Fruit fly (Drosophila melanogaster) whole organism, embryonic: ENCODE results near the gene CG4291.

ENCODE experiments used
- Adf1 ChIP-seq: fragments of 200-800 bp; sonication (Bioruptor generic); IDR thresholded peaks from 2 replicates; pipeline ENCODE4 v1.3.6; 2022; ENCODE audit warnings: missing biosample characterization, missing genetic modification characterization
- Asciz ChIP-seq: fragments of 200-800 bp; sonication (Bioruptor generic); optimal IDR thresholded peaks from 2 replicates; lab custom pipeline; 2017; ENCODE audit warnings: missing biosample characterization, mild to moderate bottlenecking, missing genetic modification characterization, missing genetic modification reagents
- B-H2 ChIP-seq: fragments of 200-800 bp; sonication (Bioruptor generic); optimal IDR thresholded peaks from 2 replicates; lab custom pipeline; 2018; ENCODE audit warnings: missing biosample characterization, mild to moderate bottlenecking, missing genetic modification characterization
- CG10321 ChIP-seq: fragments of 200-800 bp; sonication (Bioruptor generic); IDR thresholded peaks from 2 replicates; pipeline ENCODE4 v1.3.6; 2022; ENCODE audit warnings: missing biosample characterization, missing genetic modification characterization
- CG12071 ChIP-seq: fragments of 200-800 bp; sonication (Bioruptor generic); optimal IDR thresholded peaks from 3 replicates; lab custom pipeline; 2018; ENCODE audit warnings: missing biosample characterization, mild to moderate bottlenecking, missing genetic modification characterization
- CG13287 ChIP-seq: fragments of 200-800 bp; sonication (Bioruptor generic); IDR thresholded peaks from 2 replicates; pipeline ENCODE4 v1.3.6; 2022; ENCODE audit warnings: missing biosample characterization, missing genetic modification characterization; ENCODE audit not compliant: partially characterized antibody
- CG13775 ChIP-seq: fragments of 200-800 bp; sonication (Bioruptor generic); optimal IDR thresholded peaks from 3 replicates; lab custom pipeline; 2017; ENCODE audit warnings: missing biosample characterization, mild to moderate bottlenecking, missing genetic modification characterization
- CG13894 ChIP-seq: fragments of 200-800 bp; sonication (Bioruptor generic); optimal IDR thresholded peaks from 3 replicates; lab custom pipeline; 2018; ENCODE audit warnings: missing biosample characterization, mild to moderate bottlenecking, missing genetic modification characterization, moderate library complexity
- CG15073 ChIP-seq: fragments of 200-800 bp; sonication (Bioruptor generic); optimal IDR thresholded peaks from 2 replicates; lab custom pipeline; 2016; ENCODE audit warnings: missing biosample characterization, missing genetic modification characterization
- CG17361 ChIP-seq: fragments of 200-800 bp; sonication (Bioruptor generic); IDR thresholded peaks from 3 replicates; pipeline ENCODE4 v1.3.6; 2022; ENCODE audit warnings: missing biosample characterization, missing genetic modification characterization
- CG1832 ChIP-seq: fragments of 200-800 bp; sonication (Bioruptor generic); optimal IDR thresholded peaks from 2 replicates; lab custom pipeline; 2017; ENCODE audit warnings: missing biosample characterization, mild to moderate bottlenecking, missing genetic modification characterization, inconsistent platforms
- CG3163 ChIP-seq: fragments of 200-800 bp; sonication (Bioruptor generic); optimal IDR thresholded peaks from 3 replicates; lab custom pipeline; 2016; ENCODE audit warnings: missing biosample characterization, missing genetic modification characterization
- CG4707 ChIP-seq: fragments of 200-800 bp; sonication (Bioruptor generic); optimal IDR thresholded peaks from 2 replicates; lab custom pipeline; 2018; ENCODE audit warnings: missing biosample characterization, mild to moderate bottlenecking, missing genetic modification characterization, moderate library complexity
- CG7745 ChIP-seq: fragments of 200-800 bp; sonication (Bioruptor generic); optimal IDR thresholded peaks from 2 replicates; lab custom pipeline; 2018; ENCODE audit warnings: missing biosample characterization, mild to moderate bottlenecking, missing genetic modification characterization, moderate library complexity
- CG7987 ChIP-seq: fragments of 200-800 bp; sonication (Bioruptor generic); optimal IDR thresholded peaks from 2 replicates; lab custom pipeline; 2018; ENCODE audit warnings: missing biosample characterization, mild to moderate bottlenecking, missing genetic modification characterization, moderate library complexity
- CG9215 ChIP-seq: fragments of 200-800 bp; sonication (Bioruptor generic); IDR thresholded peaks from 2 replicates; pipeline ENCODE4 v1.3.6; 2022; ENCODE audit warnings: missing biosample characterization, missing genetic modification characterization
- CG9797 ChIP-seq: fragments of 200-800 bp; sonication (Bioruptor generic); optimal IDR thresholded peaks from 3 replicates; lab custom pipeline; 2018; ENCODE audit warnings: missing biosample characterization, mild to moderate bottlenecking, missing genetic modification characterization
- Camta ChIP-seq: fragments of 200-800 bp; sonication (Bioruptor generic); optimal IDR thresholded peaks from 2 replicates; lab custom pipeline; 2016; ENCODE audit warnings: missing biosample characterization, missing genetic modification characterization
- D ChIP-seq, 2 experiments: fragments of 200-800 bp in 1 of 2; fragments of >200 bp in 1 of 2; sonication (Bioruptor generic) in 1 of 2; optimal IDR thresholded peaks; 2 replicates in 1 of 2; 3 replicates in 1 of 2; lab custom pipeline; 2017; ENCODE audit warnings: mild to moderate bottlenecking in 1 of 2, missing biosample characterization in 1 of 2, missing genetic modification characterization in 1 of 2, missing genetic modification reagents in 1 of 2
- D19A ChIP-seq: fragments of 200-800 bp; optimal IDR thresholded peaks from 3 replicates; lab custom pipeline; 2019; ENCODE audit warnings: missing biosample characterization, mild to moderate bottlenecking, missing genetic modification characterization, moderate library complexity
- Dp ChIP-seq: fragments of 200-800 bp; sonication (Bioruptor generic); optimal IDR thresholded peaks from 2 replicates; lab custom pipeline; 2018; ENCODE audit warnings: missing biosample characterization, mild to moderate bottlenecking, missing genetic modification characterization, moderate library complexity
- E2f2 ChIP-seq: fragments of 200-800 bp; sonication (Bioruptor generic); IDR thresholded peaks from 2 replicates; pipeline ENCODE4 v1.3.6; 2022; ENCODE audit warnings: missing biosample characterization, missing genetic modification characterization
- Hmr ChIP-seq: fragments of 200-800 bp; sonication (Bioruptor generic); optimal IDR thresholded peaks from 3 replicates; lab custom pipeline; 2017; ENCODE audit warnings: mild to moderate bottlenecking, missing biosample characterization, missing genetic modification reagents, missing genetic modification characterization
- Hmx ChIP-seq: fragments of 200-800 bp; sonication (Bioruptor generic); optimal IDR thresholded peaks from 2 replicates; lab custom pipeline; 2016; ENCODE audit warnings: missing biosample characterization, missing genetic modification characterization
- Med ChIP-seq: fragments of 200-800 bp; sonication (Bioruptor generic); peaks from one replicate; lab custom pipeline; 2016; ENCODE audit warnings: missing biosample characterization, missing genetic modification characterization, mild to moderate bottlenecking, inconsistent platforms, moderate library complexity
- NC2α ChIP-seq: fragments of 200-800 bp; sonication (Bioruptor generic); optimal IDR thresholded peaks from 2 replicates; lab custom pipeline; 2016; ENCODE audit warnings: missing biosample characterization, missing genetic modification characterization
- Nf-YA ChIP-seq: fragments of 200-800 bp; sonication (Bioruptor generic); IDR thresholded peaks from 2 replicates; pipeline ENCODE4 v1.3.6; 2022; ENCODE audit warnings: missing biosample characterization, missing genetic modification characterization
- Nf-YB ChIP-seq: fragments of 200-800 bp; sonication (Bioruptor generic); optimal IDR thresholded peaks from 3 replicates; lab custom pipeline; 2019; ENCODE audit warnings: missing biosample characterization, mild to moderate bottlenecking, missing genetic modification characterization, moderate library complexity
- Rfx ChIP-seq: fragments of 200-800 bp; sonication (Bioruptor generic); IDR thresholded peaks from 2 replicates; pipeline ENCODE4 v1.3.6; 2022; ENCODE audit warnings: missing biosample characterization, missing genetic modification characterization
- YL-1 ChIP-seq: fragments of 200-800 bp; sonication (Bioruptor generic); optimal IDR thresholded peaks from 3 replicates; lab custom pipeline; 2017; ENCODE audit warnings: missing biosample characterization, mild to moderate bottlenecking, missing genetic modification characterization
- ac ChIP-seq: fragments of 200-800 bp; sonication (Bioruptor generic); optimal IDR thresholded peaks from 3 replicates; lab custom pipeline; 2017; ENCODE audit warnings: missing biosample characterization, mild to moderate bottlenecking, missing genetic modification characterization
- aop ChIP-seq: fragments of 200-800 bp; sonication (Bioruptor generic); IDR thresholded peaks from 2 replicates; pipeline ENCODE4 v1.3.6; 2022; ENCODE audit warnings: missing biosample characterization, missing genetic modification characterization
- ash1 ChIP-seq: fragments of 200-800 bp; sonication (Bioruptor generic); optimal IDR thresholded peaks from 2 replicates; lab custom pipeline; 2018; ENCODE audit warnings: missing biosample characterization, mild to moderate bottlenecking, missing genetic modification characterization
- ato ChIP-seq: fragments of 200-800 bp; sonication (Bioruptor generic); IDR thresholded peaks from 2 replicates; pipeline ENCODE4 v1.3.6; 2022; ENCODE audit warnings: missing biosample characterization, missing genetic modification characterization; ENCODE audit not compliant: partially characterized antibody
- chm ChIP-seq: fragments of 200-800 bp; sonication (Bioruptor generic); IDR thresholded peaks from 2 replicates; pipeline ENCODE4 v1.3.6; 2022; ENCODE audit warnings: missing biosample characterization, missing genetic modification characterization
- en ChIP-seq: fragments of 200-800 bp; sonication (Bioruptor generic); optimal IDR thresholded peaks from 2 replicates; lab custom pipeline; 2016; ENCODE audit warnings: missing biosample characterization, missing genetic modification characterization
- fu2 ChIP-seq: fragments of 200-800 bp; sonication (Bioruptor generic); optimal IDR thresholded peaks from 2 replicates; lab custom pipeline; 2016; ENCODE audit warnings: missing biosample characterization, missing genetic modification characterization
- hb ChIP-seq: fragments of 200-800 bp; sonication (Bioruptor generic); IDR thresholded peaks from 3 replicates; pipeline ENCODE4 v1.3.6; 2022; ENCODE audit warnings: missing biosample characterization, missing genetic modification characterization; ENCODE audit not compliant: partially characterized antibody
- hbn ChIP-seq: fragments of 200-800 bp; sonication (Bioruptor generic); IDR thresholded peaks from 2 replicates; pipeline ENCODE4 v1.3.6; 2022; ENCODE audit warnings: missing biosample characterization, missing genetic modification characterization; ENCODE audit not compliant: partially characterized antibody
- kni ChIP-seq: fragments of 200-800 bp; sonication (Bioruptor generic); optimal IDR thresholded peaks from 3 replicates; lab custom pipeline; 2017; ENCODE audit warnings: mild to moderate bottlenecking, missing biosample characterization, missing genetic modification reagents, missing genetic modification characterization
- mirr ChIP-seq: fragments of 200-800 bp; sonication (Bioruptor generic); optimal IDR thresholded peaks from 3 replicates; lab custom pipeline; 2018; ENCODE audit warnings: missing biosample characterization, mild to moderate bottlenecking, missing genetic modification characterization
- nom ChIP-seq: fragments of 200-800 bp; sonication (Bioruptor generic); optimal IDR thresholded peaks from 2 replicates; lab custom pipeline; 2017; ENCODE audit warnings: missing biosample characterization, missing genetic modification characterization, mild to moderate bottlenecking, moderate library complexity, missing genetic modification reagents
- psq ChIP-seq: fragments of 200-800 bp; sonication (Bioruptor generic); optimal IDR thresholded peaks from 2 replicates; lab custom pipeline; 2017; ENCODE audit warnings: missing biosample characterization, missing genetic modification characterization
- sens ChIP-seq: fragments of 200-800 bp; sonication (Bioruptor generic); peaks from one replicate; lab custom pipeline; 2016; ENCODE audit warnings: missing biosample characterization, missing genetic modification characterization
- so ChIP-seq: fragments of 200-800 bp; sonication (Bioruptor generic); IDR thresholded peaks from 3 replicates; pipeline ENCODE4 v1.3.6; 2022; ENCODE audit warnings: missing biosample characterization, missing genetic modification characterization
- tio ChIP-seq: fragments of 200-800 bp; sonication (Bioruptor generic); optimal IDR thresholded peaks from 2 replicates; lab custom pipeline; 2017; ENCODE audit warnings: missing biosample characterization, missing genetic modification characterization, inconsistent platforms
- yki ChIP-seq: fragments of >200 bp; optimal IDR thresholded peaks from 3 replicates; lab custom pipeline; 2018

CG4291 gene

dm6 chr2L:850727-851257 lies 1.7 kb downstream of the CG4291 start, which contains the start of gene drongo (continued):
- TF ChIP-seq psq (GFP tag; lab: Kevin White, UChicago), result peak; percentile 34
- peak; percentile 71 for TF ChIP-seq CG13894 (tag; lab: Kevin White, UChicago)
- peak; percentile 52; the same call in 1 of the 2 replicates for TF ChIP-seq Adf1
- peak; percentile 2 for TF ChIP-seq D19A (tag; lab: Kevin White, UChicago)
- TF ChIP-seq tio, result no peak
- TF ChIP-seq yki (lab: Kevin White, UChicago), result no peak
- peak; percentile 38 for TF ChIP-seq CG4707 (GFP tag; lab: Kevin White, UChicago)
- TF ChIP-seq CG9215, result no peak
- TF ChIP-seq CG7745, result no peak
- no peak for TF ChIP-seq Nf-YA (GFP tag; lab: Robert Waterston, UW)
- no peak for TF ChIP-seq fu2 (GFP tag; lab: Kevin White, UChicago)
- no peak for TF ChIP-seq ac (GFP tag; lab: Kevin White, UChicago)
- TF ChIP-seq en (GFP tag; lab: Kevin White, UChicago), result no peak

- TF ChIP-seq CG15073 (GFP tag; lab: Kevin White, UChicago), result no peak
- no peak for TF ChIP-seq Dp
- TF ChIP-seq CG3163 (GFP tag; lab: Kevin White, UChicago), result no peak
- TF ChIP-seq CG13775, result no peak
- no peak for TF ChIP-seq CG7987 (GFP tag; lab: Kevin White, UChicago)
- TF ChIP-seq Hmr (GFP tag; lab: Kevin White, UChicago), result no peak
- TF ChIP-seq aop (GFP tag; lab: Robert Waterston, UW), result 0 out of 2 replicates have a peak, but pooled peaks have one; percentile 5
- no peak for TF ChIP-seq Camta (GFP tag; lab: Kevin White, UChicago)
- no peak for TF ChIP-seq NC2α (GFP tag; lab: Kevin White, UChicago)
- no peak for TF ChIP-seq kni (GFP tag; lab: Kevin White, UChicago)
- peak; percentile 47 for TF ChIP-seq CG1832
- TF ChIP-seq nom (GFP tag; lab: Kevin White, UChicago), result no peak
- TF ChIP-seq ash1 (GFP tag; lab: Kevin White, UChicago), result no peak
- TF ChIP-seq CG10321 (GFP tag; lab: Robert Waterston, UW), result 0 out of 2 replicates have a peak, but pooled peaks have one; percentile 34
- peak; percentile 59 for TF ChIP-seq sens (GFP tag; lab: Kevin White, UChicago)
- no peak for TF ChIP-seq B-H2 (GFP tag; lab: Kevin White, UChicago)
- no peak for TF ChIP-seq mirr (GFP tag; lab: Kevin White, UChicago)
- TF ChIP-seq CG9797 (GFP tag; lab: Kevin White, UChicago), result no peak
- no peak for TF ChIP-seq YL-1
- no peak for TF ChIP-seq CG13287 (GFP tag; lab: Robert Waterston, UW)
- peak; percentile 57 for TF ChIP-seq D (optimal IDR thresholded peaks at IDR 0.05; lab: Kevin White, UChicago)
- TF ChIP-seq D (GFP tag; optimal IDR thresholded peaks at IDR 0.05; lab: Kevin White, UChicago), result no peak
- TF ChIP-seq chm (GFP tag; lab: Robert Waterston, UW), result 0 out of 2 replicates have a peak, but pooled peaks have one; percentile 19
- no peak for TF ChIP-seq Asciz (GFP tag; lab: Kevin White, UChicago)
- TF ChIP-seq CG17361 (GFP tag; lab: Robert Waterston, UW), result no peak
- 0 out of 3 replicates have a peak, but pooled peaks have one; percentile 20 for TF ChIP-seq so (GFP tag; lab: Robert Waterston, UW)
- 0 out of 2 replicates have a peak, but pooled peaks have one; percentile 13 for TF ChIP-seq Rfx (GFP tag; lab: Robert Waterston, UW)
- TF ChIP-seq Hmx (GFP tag; lab: Kevin White, UChicago), result no peak
- 0 out of 3 replicates have a peak, but pooled peaks have one; percentile 8 for TF ChIP-seq hb (GFP tag; lab: Robert Waterston, UW)
- TF ChIP-seq Med, result peak; percentile 62
- no peak for TF ChIP-seq Nf-YB (GFP tag; lab: Kevin White, UChicago)
- no peak for TF ChIP-seq CG12071 (GFP tag; lab: Kevin White, UChicago)
- TF ChIP-seq ato (GFP tag; lab: Robert Waterston, UW), result no peak
- no peak for TF ChIP-seq E2f2
- 0 out of 2 replicates have a peak, but pooled peaks have one; percentile 22 for TF ChIP-seq hbn
Observed at dm6 chr2L:849787-850512, 2.6 kb downstream of the CG4291 start.
